Fruit fly (Drosophila melanogaster): ENCODE results near the gene SWIP.
A peak's percentile ranks its signal among the peaks of the same experiment; 100 is the strongest.

Gene SWIP

DNA sequence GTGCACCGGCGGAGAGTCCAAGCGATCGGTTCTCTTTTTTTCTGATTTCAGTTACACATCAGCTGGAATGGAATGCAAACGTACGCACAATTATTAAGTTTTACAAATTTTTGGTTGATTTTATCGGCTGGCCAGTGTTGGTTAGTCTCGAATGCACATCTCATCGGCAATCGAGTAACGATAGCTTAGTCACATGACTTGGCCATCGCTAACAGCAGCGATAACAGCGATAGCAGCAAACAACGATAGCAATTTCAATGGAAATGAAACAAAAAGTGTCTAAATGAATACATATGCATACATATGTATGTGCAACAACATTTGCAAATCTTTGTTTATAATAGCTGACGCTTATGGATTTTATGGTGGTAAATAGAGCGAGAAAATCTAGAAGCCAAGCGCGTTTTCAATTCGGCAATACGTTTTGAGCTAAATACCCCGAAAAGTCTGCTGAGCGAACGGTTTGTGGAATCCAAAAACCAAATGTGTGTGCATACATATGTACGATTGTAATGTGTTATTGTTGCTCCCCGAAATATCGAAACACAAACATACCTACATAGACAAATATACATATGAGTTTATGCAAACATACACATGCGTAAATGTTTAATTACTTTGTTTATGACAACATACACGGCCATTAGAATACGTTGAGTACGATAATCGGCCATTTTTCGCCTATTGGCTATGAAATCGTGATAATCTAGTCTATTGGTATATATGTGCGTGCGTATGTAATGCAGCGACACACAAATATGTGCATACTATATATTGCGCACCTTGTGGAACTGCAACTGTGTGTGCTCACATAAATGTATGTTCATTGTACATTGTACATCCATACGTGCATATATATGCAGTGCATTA lies 16.9 kb upstream of the SWIP start, which contains the start of gene CG3632 (continued):
- TF ChIP-seq stwl (tag; optimal IDR thresholded peaks at IDR 0.05) (peak; percentile 98), Bteb2 (GFP tag; optimal IDR thresholded peaks at IDR 0.05) (no peak), p53 (GFP tag; optimal IDR thresholded peaks at IDR 0.05) (peak; percentile 16), knrl (GFP tag; IDR thresholded peaks at IDR 0.05; ENCODE audit: partially characterized antibody) (peak; percentile 78), zfh2 (GFP tag; optimal IDR thresholded peaks at IDR 0.05) (peak; percentile 63), CG10654 (GFP tag; optimal IDR thresholded peaks at IDR 0.05) (peak; percentile 20), NC2β (GFP tag; optimal IDR thresholded peaks at IDR 0.05) (peak; percentile 27), HLH3B (GFP tag; IDR thresholded peaks at IDR 0.05) (no peak), B-H2 (GFP tag; optimal IDR thresholded peaks at IDR 0.05) (peak; percentile 58), wor (GFP tag; IDR thresholded peaks at IDR 0.05) (no peak), CG10543 (GFP tag; optimal IDR thresholded peaks at IDR 0.05) (peak; percentile 56), vnd (GFP tag; IDR thresholded peaks at IDR 0.05; ENCODE audit: partially characterized antibody) (peak; percentile 71), pfk (GFP tag; optimal IDR thresholded peaks at IDR 0.05) (peak; percentile 88), gsb-n (tag; optimal IDR thresholded peaks at IDR 0.05) (no peak), shn (GFP tag; optimal IDR thresholded peaks at IDR 0.05) (peak; percentile 1), CG30020 (tag; optimal IDR thresholded peaks at IDR 0.05) (peak; percentile 90), sens (GFP tag) (peak; percentile 90), NFAT (GFP tag; IDR thresholded peaks at IDR 0.05) (peak; percentile 51; the same call in 1 of the 2 replicates), CG9817 (tag; optimal IDR thresholded peaks at IDR 0.05) (no peak), CG13775 (GFP tag; optimal IDR thresholded peaks at IDR 0.05) (peak; percentile 2), sc (optimal IDR thresholded peaks at IDR 0.05) (no peak), sc (GFP tag; optimal IDR thresholded peaks at IDR 0.05) (no peak), Side (GFP tag; optimal IDR thresholded peaks at IDR 0.05) (peak; percentile 10), Trl (optimal IDR thresholded peaks at IDR 0.05) (no peak), Trl (GFP tag; optimal IDR thresholded peaks at IDR 0.05) (peak; percentile 44), mld (GFP tag; IDR thresholded peaks at IDR 0.05; ENCODE audit: partially characterized antibody) (peak; percentile 73; the same call in 2 of the 3 replicates), CG4328 (GFP tag; optimal IDR thresholded peaks at IDR 0.05) (no peak), CG32767 (GFP tag; IDR thresholded peaks at IDR 0.05) (peak; percentile 32; the same call in 1 of the 2 replicates), Camta (GFP tag; optimal IDR thresholded peaks at IDR 0.05) (peak; percentile 41), ash1 (GFP tag; optimal IDR thresholded peaks at IDR 0.05) (no peak), Doc3 (GFP tag; IDR thresholded peaks at IDR 0.05; ENCODE audit: partially characterized antibody) (peak; percentile 66), HLH54F (GFP tag; optimal IDR thresholded peaks at IDR 0.05) (peak; percentile 66), CG17829 (tag; optimal IDR thresholded peaks at IDR 0.05) (peak; percentile 8), tin (GFP tag; optimal IDR thresholded peaks at IDR 0.05) (peak; percentile 51), slp2 (GFP tag; optimal IDR thresholded peaks at IDR 0.05) (peak; percentile 7), phol (tag; optimal IDR thresholded peaks at IDR 0.05) (peak; percentile 23), pho (GFP tag; optimal IDR thresholded peaks at IDR 0.05) (peak; percentile 32), CG30403 (GFP tag; optimal IDR thresholded peaks at IDR 0.05) (peak; percentile 48), Ets97D (GFP tag; optimal IDR thresholded peaks at IDR 0.05) (peak; percentile 71), CG1603 (tag; optimal IDR thresholded peaks at IDR 0.05) (peak; percentile 77), sna (GFP tag; IDR thresholded peaks at IDR 0.05; ENCODE audit: partially characterized antibody) (peak; percentile 56; the same call in 1 of the 2 replicates), caup (GFP tag; optimal IDR thresholded peaks at IDR 0.05; ENCODE audit: severe bottlenecking) (peak; percentile 6), Sox102F (GFP tag; optimal IDR thresholded peaks at IDR 0.05) (no peak), Atf3 (GFP tag; optimal IDR thresholded peaks at IDR 0.05) (peak; percentile 3), scrt (GFP tag; optimal IDR thresholded peaks at IDR 0.05) (no peak), CG7963 (GFP tag; IDR thresholded peaks at IDR 0.05; ENCODE audit: partially characterized antibody) (peak; percentile 89), ken (GFP tag; IDR thresholded peaks at IDR 0.05) (peak; percentile 56; the same call in 2 of the 3 replicates), CG8290 (GFP tag; optimal IDR thresholded peaks at IDR 0.05) (peak; percentile 17), CG8290 (tag; optimal IDR thresholded peaks at IDR 0.05) (peak in 1 of 2 experiments; percentile 81)
